Fruit fly (Drosophila melanogaster): ENCODE measurements around the gene CG7884.
A peak's percentile ranks its signal among the peaks of the same experiment; 100 is the strongest.

Gene CG7884

dm6 chrX:19172955-19173354 lies 47.5 kb upstream of the CG7884 start (continued):
- TF ChIP-seq Chrac-16 (GFP tag; optimal IDR thresholded peaks at IDR 0.05) (peak; percentile 33), Opbp (GFP tag; IDR thresholded peaks at IDR 0.05; ENCODE audit: partially characterized antibody) (no peak), ab (GFP tag; optimal IDR thresholded peaks at IDR 0.05) (no peak), her (GFP tag; optimal IDR thresholded peaks at IDR 0.05) (peak; percentile 18), wek (GFP tag; optimal IDR thresholded peaks at IDR 0.05) (no peak), ERR (GFP tag; optimal IDR thresholded peaks at IDR 0.05) (no peak), CG30403 (GFP tag; optimal IDR thresholded peaks at IDR 0.05) (peak; percentile 12), CG34224 (GFP tag; IDR thresholded peaks at IDR 0.05; ENCODE audit: partially characterized antibody) (no peak), CG6254 (GFP tag; optimal IDR thresholded peaks at IDR 0.05) (no peak), CG12942 (GFP tag; optimal IDR thresholded peaks at IDR 0.05) (no peak), slp2 (GFP tag; optimal IDR thresholded peaks at IDR 0.05) (no peak), CG6175 (GFP tag; IDR thresholded peaks at IDR 0.05) (no peak), slbo (GFP tag; IDR thresholded peaks at IDR 0.05) (peak; percentile 39), ssp (GFP tag; IDR thresholded peaks at IDR 0.05) (no peak), scrt (GFP tag; optimal IDR thresholded peaks at IDR 0.05) (no peak), CG15479 (GFP tag; optimal IDR thresholded peaks at IDR 0.05) (no peak), CG32767 (GFP tag; IDR thresholded peaks at IDR 0.05) (no peak), az2 (GFP tag; optimal IDR thresholded peaks at IDR 0.05) (peak; percentile 9), CG17359 (tag; optimal IDR thresholded peaks at IDR 0.05) (peak; percentile 0), gem (tag; optimal IDR thresholded peaks at IDR 0.05) (peak; percentile 41), Atf-2 (GFP tag; optimal IDR thresholded peaks at IDR 0.05) (no peak), CG2889 (GFP tag; IDR thresholded peaks at IDR 0.05) (no peak), CG33213 (GFP tag; optimal IDR thresholded peaks at IDR 0.05) (no peak), CG7271 (tag; optimal IDR thresholded peaks at IDR 0.05) (no peak), CG7745 (tag; optimal IDR thresholded peaks at IDR 0.05) (no peak), Hmx (GFP tag; optimal IDR thresholded peaks at IDR 0.05) (no peak), CG6272 (GFP tag; IDR thresholded peaks at IDR 0.05) (no peak), chn (GFP tag; optimal IDR thresholded peaks at IDR 0.05) (peak; percentile 4), CG7556 (GFP tag; optimal IDR thresholded peaks at IDR 0.05) (peak; percentile 15), Drgx (GFP tag; IDR thresholded peaks at IDR 0.05) (peak; percentile 61), Xbp1 (GFP tag; optimal IDR thresholded peaks at IDR 0.05) (peak; percentile 29), chif (GFP tag; optimal IDR thresholded peaks at IDR 0.05) (peak; percentile 17 to 57), pros (GFP tag; optimal IDR thresholded peaks at IDR 0.05) (no peak), zfh1 (GFP tag; IDR thresholded peaks at IDR 0.05) (0 out of 3 replicates have a peak, but pooled peaks have one; percentile 18), zf30C (GFP tag; optimal IDR thresholded peaks at IDR 0.05) (no peak), Sox102F (GFP tag; optimal IDR thresholded peaks at IDR 0.05) (peak; percentile 28), Med (GFP tag) (peak; percentile 73), CG1603 (tag; optimal IDR thresholded peaks at IDR 0.05) (peak; percentile 39), CG5953 (GFP tag; IDR thresholded peaks at IDR 0.05) (no peak), Nf-YC (tag; optimal IDR thresholded peaks at IDR 0.05) (no peak), Side (GFP tag; optimal IDR thresholded peaks at IDR 0.05) (no peak), CG4328 (GFP tag; optimal IDR thresholded peaks at IDR 0.05) (no peak), CG14441 (GFP tag; IDR thresholded peaks at IDR 0.05) (peak; percentile 19; the same call in 1 of the 2 replicates), trem (tag; optimal IDR thresholded peaks at IDR 0.05) (no peak), cato (GFP tag; optimal IDR thresholded peaks at IDR 0.05; ENCODE audit: borderline replicate concordance) (no peak), Aef1 (GFP tag; IDR thresholded peaks at IDR 0.05) (no peak), danr (GFP tag; IDR thresholded peaks at IDR 0.05) (no peak), sisA (GFP tag; IDR thresholded peaks at IDR 0.05) (0 out of 2 replicates have a peak, but pooled peaks have one; percentile 33), bbx (GFP tag; IDR thresholded peaks at IDR 0.05; ENCODE audit: partially characterized antibody) (no peak), sens (GFP tag) (peak; percentile 65), CG7372 (GFP tag; IDR thresholded peaks at IDR 0.05) (no peak), corto (GFP tag; optimal IDR thresholded peaks at IDR 0.05) (no peak)

All from whole organism, embryonic.